Worm (Caenorhabditis elegans) whole organism, young adult: ENCODE data around the gene sir-2.3.

Source experiments
- B0336.3 ChIP-seq: fragments of 200-800 bp; sonication (Bioruptor generic); IDR thresholded peaks from 2 replicates; pipeline ENCODE4 v1.3.6; 2022; ENCODE audit warnings: missing genetic modification characterization, missing compliant biosample characterization
- C06A6.2 ChIP-seq: fragments of 200-800 bp; sonication (Bioruptor generic); conservative IDR thresholded peaks from 2 replicates; pipeline ENCODE4 v1.3.6; 2022; ENCODE audit warnings: missing genetic modification characterization, missing compliant biosample characterization
- C17E4.6 ChIP-seq: fragments of 200-800 bp; sonication (Bioruptor generic); IDR thresholded peaks from 2 replicates; pipeline ENCODE4 v1.3.6; 2022; ENCODE audit warnings: missing genetic modification reagents, missing genetic modification characterization, missing compliant biosample characterization
- F22D6.2 ChIP-seq: sonication (generic microtip); optimal IDR thresholded peaks from 2 replicates; lab custom pipeline; 2016; ENCODE audit warnings: mild to moderate bottlenecking, missing genetic modification characterization, missing compliant biosample characterization
- F33H1.4 ChIP-seq: fragments of 200-800 bp; sonication (Bioruptor generic); IDR thresholded peaks from 2 replicates; pipeline ENCODE4 v1.3.6; 2022; ENCODE audit warnings: missing genetic modification reagents, missing genetic modification characterization, missing compliant biosample characterization
- F57A8.1 ChIP-seq: fragments of 200-800 bp; sonication (Bioruptor generic); optimal IDR thresholded peaks from 2 replicates; lab custom pipeline; 2018; ENCODE audit warnings: mild to moderate bottlenecking, missing genetic modification characterization, moderate library complexity, missing compliant biosample characterization
- F57C9.4 ChIP-seq: sonication (generic microtip); optimal IDR thresholded peaks from 2 replicates; lab custom pipeline; 2017; ENCODE audit warnings: mild to moderate bottlenecking, missing genetic modification characterization, missing compliant biosample characterization
- K12H6.12 ChIP-seq: fragments of 200-800 bp; sonication (Bioruptor generic); optimal IDR thresholded peaks from 2 replicates; lab custom pipeline; 2018; ENCODE audit warnings: mild to moderate bottlenecking, missing genetic modification characterization, missing compliant biosample characterization
- Y95B8A.8 ChIP-seq: fragments of 200-800 bp; sonication (Bioruptor generic); IDR thresholded peaks from 2 replicates; pipeline ENCODE4 v1.3.6; 2022; ENCODE audit warnings: missing genetic modification reagents, missing genetic modification characterization, missing compliant biosample characterization
- ama-1 ChIP-seq, 3 experiments: fragments of 150-350 bp in 1 of 3; sonication (generic microtip) in 2 of 3; optimal IDR thresholded peaks; 2 replicates each; lab custom pipeline; 2014 to 2018; ENCODE audit warnings: missing biosample characterization in 2 of 3, missing genetic modification characterization in 2 of 3, missing genetic modification reagents in 2 of 3
- atf-7 ChIP-seq: sonication (generic microtip); optimal IDR thresholded peaks from 2 replicates; lab custom pipeline; 2017; ENCODE audit warnings: mild to moderate bottlenecking, missing genetic modification characterization, missing compliant biosample characterization
- attf-5 ChIP-seq: fragments of 200-800 bp; sonication (Bioruptor generic); optimal IDR thresholded peaks from 2 replicates; lab custom pipeline; 2018; ENCODE audit warnings: mild to moderate bottlenecking, missing genetic modification characterization, missing compliant biosample characterization
- bed-2 ChIP-seq: fragments of 200-800 bp; sonication (Bioruptor generic); IDR thresholded peaks from 2 replicates; pipeline ENCODE4 v1.3.6; 2022; ENCODE audit warnings: missing genetic modification reagents, missing genetic modification characterization, missing compliant biosample characterization
- ccch-3 ChIP-seq: fragments of 200-800 bp; sonication (Bioruptor generic); optimal IDR thresholded peaks from 2 replicates; lab custom pipeline; 2018; ENCODE audit warnings: mild to moderate bottlenecking, missing genetic modification characterization, missing compliant biosample characterization
- cebp-1 ChIP-seq, 2 experiments: fragments of 200-800 bp in 1 of 2; sonication (Bioruptor generic) in 1 of 2; sonication (generic microtip) in 1 of 2; IDR thresholded peaks in 1 of 2; optimal IDR thresholded peaks in 1 of 2; 2 replicates each; pipeline versions ENCODE4 v1.3.6 to Lab custom; 2017 to 2022; ENCODE audit warnings: missing compliant biosample characterization in 2 of 2, missing genetic modification characterization in 2 of 2, mild to moderate bottlenecking in 1 of 2, missing genetic modification reagents in 1 of 2, moderate library complexity in 1 of 2
- ceh-27 ChIP-seq: fragments of 200-800 bp; sonication (Bioruptor generic); optimal IDR thresholded peaks from 2 replicates; lab custom pipeline; 2018; ENCODE audit warnings: mild to moderate bottlenecking, missing genetic modification characterization, moderate library complexity, missing compliant biosample characterization
- ceh-58 ChIP-seq: fragments of 200-800 bp; sonication (Bioruptor generic); IDR thresholded peaks from 2 replicates; pipeline ENCODE4 v1.3.6; 2022; ENCODE audit warnings: missing genetic modification characterization, missing compliant biosample characterization
- chd-7 ChIP-seq: sonication (generic microtip); optimal IDR thresholded peaks from 2 replicates; lab custom pipeline; 2016; ENCODE audit warnings: mild to moderate bottlenecking, missing genetic modification characterization, moderate library complexity, missing compliant biosample characterization
- egl-44 ChIP-seq: fragments of 200-800 bp; sonication (Bioruptor generic); IDR thresholded peaks from 2 replicates; pipeline ENCODE4 v1.3.6; 2022; ENCODE audit warnings: missing genetic modification reagents, missing genetic modification characterization, missing compliant biosample characterization
- ets-4 ChIP-seq: fragments of 200-800 bp; sonication (Bioruptor generic); optimal IDR thresholded peaks from 2 replicates; lab custom pipeline; 2018; ENCODE audit warnings: mild to moderate bottlenecking, missing genetic modification characterization, missing compliant biosample characterization
- hlh-12 ChIP-seq: sonication (generic microtip); optimal IDR thresholded peaks from 2 replicates; lab custom pipeline; 2016; ENCODE audit warnings: missing genetic modification characterization, missing compliant biosample characterization
- hrde-1 ChIP-seq: sonication (generic microtip); optimal IDR thresholded peaks from 2 replicates; lab custom pipeline; 2016; ENCODE audit warnings: missing genetic modification characterization, mild to moderate bottlenecking, missing compliant biosample characterization, moderate library complexity, missing genotype, missing genetic modification reagents, borderline replicate concordance
- hsf-1 ChIP-seq: fragments of 200-800 bp; sonication (Bioruptor generic); IDR thresholded peaks from 2 replicates; pipeline ENCODE4 v1.3.6; 2022; ENCODE audit warnings: missing genetic modification reagents, missing genetic modification characterization, missing compliant biosample characterization
- let-607 ChIP-seq, 2 experiments: fragments of 200-800 bp in 1 of 2; sonication (Bioruptor generic) in 1 of 2; sonication (generic microtip) in 1 of 2; optimal IDR thresholded peaks; 2 replicates each; lab custom pipeline; 2016 to 2018; ENCODE audit warnings: mild to moderate bottlenecking in 2 of 2, missing compliant biosample characterization in 2 of 2, missing genetic modification characterization in 2 of 2, moderate library complexity in 2 of 2, missing genotype in 1 of 2
- lin-26 ChIP-seq: fragments of 200-800 bp; sonication (Bioruptor generic); IDR thresholded peaks from 2 replicates; pipeline ENCODE4 v1.3.6; 2022; ENCODE audit warnings: missing genetic modification reagents, missing genetic modification characterization, missing compliant biosample characterization
- lin-35 ChIP-seq, 3 experiments: fragments of 150-350 bp in 2 of 3; sonication (generic microtip) in 1 of 3; optimal IDR thresholded peaks; 2 replicates each; lab custom pipeline; 2014 to 2018; ENCODE audit warnings: missing biosample characterization in 3 of 3, missing genetic modification characterization in 3 of 3, missing genetic modification reagents in 3 of 3
- lin-40 ChIP-seq: sonication (generic microtip); optimal IDR thresholded peaks from 2 replicates; lab custom pipeline; 2016; ENCODE audit warnings: missing genetic modification characterization, mild to moderate bottlenecking, missing compliant biosample characterization, missing genotype, missing genetic modification reagents
- lin-54 ChIP-seq: fragments of 200-800 bp; sonication (Bioruptor generic); optimal IDR thresholded peaks from 2 replicates; lab custom pipeline; 2018; ENCODE audit warnings: mild to moderate bottlenecking, missing genetic modification characterization, missing compliant biosample characterization
- nhr-120 ChIP-seq: fragments of 200-800 bp; sonication (Bioruptor generic); IDR thresholded peaks from 2 replicates; pipeline ENCODE4 v1.3.6; 2022; ENCODE audit warnings: missing genetic modification characterization, missing compliant biosample characterization
- nhr-27 ChIP-seq: fragments of 200-800 bp; sonication (Bioruptor generic); optimal IDR thresholded peaks from 2 replicates; lab custom pipeline; 2018; ENCODE audit warnings: mild to moderate bottlenecking, missing genetic modification characterization, moderate library complexity, missing compliant biosample characterization
- nhr-80 ChIP-seq: sonication (generic microtip); optimal IDR thresholded peaks from 2 replicates; lab custom pipeline; 2016; ENCODE audit warnings: missing genetic modification characterization, missing compliant biosample characterization
- sdz-38 ChIP-seq: sonication (generic microtip); optimal IDR thresholded peaks from 2 replicates; lab custom pipeline; 2016; ENCODE audit warnings: missing genotype, missing genetic modification characterization, missing compliant biosample characterization
- snpc-4 ChIP-seq, 5 experiments: fragments of 150-350 bp in 1 of 5; sonication (generic microtip) in 4 of 5; optimal IDR thresholded peaks; 2 replicates each; lab custom pipeline; 2014 to 2018; ENCODE audit warnings: missing genetic modification characterization in 5 of 5, missing biosample characterization in 3 of 5, antibody characterized with exemption in 2 of 5, mild to moderate bottlenecking in 2 of 5, missing compliant biosample characterization in 2 of 5, missing genotype in 2 of 5, moderate library complexity in 2 of 5, missing genetic modification reagents in 1 of 5
- zfh-2 ChIP-seq: fragments of 200-800 bp; sonication (Bioruptor generic); conservative IDR thresholded peaks from 2 replicates; pipeline ENCODE4 v1.3.6; 2022; ENCODE audit warnings: missing genetic modification reagents, missing genetic modification characterization, missing compliant biosample characterization
- ztf-22 ChIP-seq: fragments of 200-800 bp; sonication (Bioruptor generic); optimal IDR thresholded peaks from 2 replicates; lab custom pipeline; 2018; ENCODE audit warnings: mild to moderate bottlenecking, missing genetic modification characterization, moderate library complexity, missing compliant biosample characterization
- ztf-25 ChIP-seq: fragments of 200-800 bp; sonication (Bioruptor generic); IDR thresholded peaks from 2 replicates; pipeline ENCODE4 v1.3.6; 2022; ENCODE audit warnings: missing genetic modification reagents, missing genetic modification characterization, missing compliant biosample characterization
- ztf-26 ChIP-seq: sonication (generic microtip); optimal IDR thresholded peaks from 2 replicates; lab custom pipeline; 2017; ENCODE audit warnings: missing genetic modification characterization, missing compliant biosample characterization
- ztf-28 ChIP-seq: fragments of 200-800 bp; sonication (Bioruptor generic); IDR thresholded peaks from 2 replicates; pipeline ENCODE4 v1.3.6; 2022; ENCODE audit warnings: missing genetic modification reagents, missing genetic modification characterization, missing compliant biosample characterization
- ztf-3 ChIP-seq: fragments of 200-800 bp; sonication (Bioruptor generic); optimal IDR thresholded peaks from 2 replicates; lab custom pipeline; 2018; ENCODE audit warnings: mild to moderate bottlenecking, missing genetic modification characterization, missing compliant biosample characterization

Gene sir-2.3

ce11 chrX:13354672-13355407 is 23.4 kb downstream of the sir-2.3 start:
- TF ChIP-seq ceh-58 (GFP tag; lab: Robert Waterston, UW) (no peak), cebp-1 (GFP tag; IDR thresholded peaks at IDR 0.05; lab: Robert Waterston, UW) (no peak), cebp-1 (tag; optimal IDR thresholded peaks at IDR 0.05; lab: Kevin White, UChicago) (peak; percentile 66), nhr-27 (no peak), ccch-3 (GFP tag; lab: Kevin White, UChicago) (no peak), chd-7 (tag; lab: Kevin White, UChicago) (peak; percentile 44), Y95B8A.8 (GFP tag; lab: Robert Waterston, UW) (0 out of 2 replicates have a peak, but pooled peaks have one; percentile 23), egl-44 (GFP tag; lab: Robert Waterston, UW) (0 out of 2 replicates have a peak, but pooled peaks have one; percentile 10), C06A6.2 (GFP tag; lab: Robert Waterston, UW) (no peak), ztf-25 (GFP tag; lab: Robert Waterston, UW) (no peak), let-607 (tag; optimal IDR thresholded peaks at IDR 0.05; lab: Kevin White, UChicago) (peak in 1 of 2 experiments; percentile 67), F57C9.4 (tag; lab: Kevin White, UChicago) (no peak), snpc-4 (GFP tag; optimal IDR thresholded peaks at IDR 0.05; lab: Kevin White, UChicago) (no peak), snpc-4 (tag; optimal IDR thresholded peaks at IDR 0.05; lab: Kevin White, UChicago) (no peak), hrde-1 (tag; lab: Kevin White, UChicago) (no peak), ceh-27 (no peak), lin-35 (GFP tag; optimal IDR thresholded peaks at IDR 0.05; lab: Kevin White, UChicago) (no peak), nhr-80 (tag; lab: Kevin White, UChicago) (peak; percentile 76), ztf-28 (GFP tag; lab: Robert Waterston, UW) (no peak), attf-5 (GFP tag; lab: Kevin White, UChicago) (peak; percentile 16), ztf-26 (tag; lab: Kevin White, UChicago) (peak; percentile 7), hsf-1 (GFP tag; lab: Robert Waterston, UW) (no peak), F33H1.4 (no peak), nhr-120 (no peak), B0336.3 (GFP tag; lab: Robert Waterston, UW) (no peak), bed-2 (GFP tag; lab: Robert Waterston, UW) (no peak), sdz-38 (tag; lab: Kevin White, UChicago) (no peak), ztf-22 (GFP tag; lab: Kevin White, UChicago) (no peak), ets-4 (GFP tag; lab: Kevin White, UChicago) (no peak), ztf-3 (GFP tag; lab: Kevin White, UChicago) (no peak), lin-26 (GFP tag; lab: Robert Waterston, UW) (0 out of 2 replicates have a peak, but pooled peaks have one; percentile 28), C17E4.6 (no peak), hlh-12 (tag; lab: Kevin White, UChicago) (no peak), F57A8.1 (GFP tag; lab: Kevin White, UChicago) (no peak), zfh-2 (GFP tag; lab: Robert Waterston, UW) (no peak), lin-54 (GFP tag; lab: Kevin White, UChicago) (no peak), lin-40 (tag; lab: Kevin White, UChicago) (peak; percentile 44), F22D6.2 (tag; lab: Kevin White, UChicago) (peak; percentile 63), ama-1 (optimal IDR thresholded peaks at IDR 0.05; lab: Kevin White, UChicago) (no peak), ama-1 (GFP tag; optimal IDR thresholded peaks at IDR 0.05; lab: Kevin White, UChicago) (no peak), atf-7 (peak; percentile 49), K12H6.12 (tag; lab: Kevin White, UChicago) (peak; percentile 8)
